Worm (Caenorhabditis elegans): Measurements from ENCODE around the gene pfd-4.

ce11 chrIV:11336180-11336579, 21.2 kb downstream of the pfd-4 start:
- no peak for TF ChIP-seq daf-16 (GFP tag; optimal IDR thresholded peaks at IDR 0.05)
- TF ChIP-seq daf-16 (tag; optimal IDR thresholded peaks at IDR 0.05) = no peak
- TF ChIP-seq Y5F2A.4 (GFP tag; optimal IDR thresholded peaks at IDR 0.05) = no peak
- no peak for TF ChIP-seq rbr-2 (tag; optimal IDR thresholded peaks at IDR 0.05)
- TF ChIP-seq egl-27 (tag; optimal IDR thresholded peaks at IDR 0.05) = no peak

Measured in whole organism, L4 larva.